Fruit fly (Drosophila melanogaster) whole organism, embryonic: ENCODE data around the gene nudC.

Experiments used
- Asciz ChIP-seq: fragments of 200-800 bp; sonication (Bioruptor generic); optimal IDR thresholded peaks from 2 replicates; lab custom pipeline; 2017; ENCODE audit warnings: missing biosample characterization, mild to moderate bottlenecking, missing genetic modification characterization, missing genetic modification reagents
- Atf-2 ChIP-seq: fragments of 200-800 bp; sonication (Bioruptor generic); optimal IDR thresholded peaks from 2 replicates; lab custom pipeline; 2016; ENCODE audit warnings: missing biosample characterization, missing genetic modification characterization
- B-H1 ChIP-seq: fragments of 200-800 bp; sonication (Bioruptor generic); IDR thresholded peaks from 3 replicates; pipeline ENCODE4 v1.3.6; 2022; ENCODE audit warnings: missing biosample characterization, missing genetic modification characterization
- CG12299 ChIP-seq: fragments of 200-800 bp; sonication (Bioruptor generic); optimal IDR thresholded peaks from 2 replicates; lab custom pipeline; 2018; ENCODE audit warnings: missing biosample characterization, mild to moderate bottlenecking, missing genetic modification characterization
- CG12942 ChIP-seq: fragments of 200-800 bp; sonication (Bioruptor generic); optimal IDR thresholded peaks from 3 replicates; lab custom pipeline; 2016; ENCODE audit warnings: missing biosample characterization, missing genetic modification characterization
- CG15601 ChIP-seq: fragments of 200-800 bp; sonication (Bioruptor generic); optimal IDR thresholded peaks from 3 replicates; lab custom pipeline; 2019; ENCODE audit warnings: missing biosample characterization, mild to moderate bottlenecking, missing genetic modification characterization, moderate library complexity
- CG17568 ChIP-seq: fragments of 200-800 bp; sonication (Bioruptor generic); optimal IDR thresholded peaks from 2 replicates; lab custom pipeline; 2018; ENCODE audit warnings: missing biosample characterization, mild to moderate bottlenecking, missing genetic modification characterization, moderate library complexity
- CG1792 ChIP-seq: fragments of 200-800 bp; sonication (Bioruptor generic); optimal IDR thresholded peaks from 2 replicates; lab custom pipeline; 2016; ENCODE audit warnings: missing biosample characterization, missing genetic modification characterization
- CG2116 ChIP-seq: fragments of 200-800 bp; sonication (Bioruptor generic); optimal IDR thresholded peaks from 3 replicates; lab custom pipeline; 2018; ENCODE audit warnings: missing biosample characterization, mild to moderate bottlenecking, missing genetic modification characterization
- CG33557 ChIP-seq: fragments of 200-800 bp; sonication (Bioruptor generic); optimal IDR thresholded peaks from 2 replicates; lab custom pipeline; 2019; ENCODE audit warnings: missing biosample characterization, mild to moderate bottlenecking, missing genetic modification characterization, moderate library complexity
- CG34376 ChIP-seq: fragments of 200-800 bp; sonication (Bioruptor generic); optimal IDR thresholded peaks from 2 replicates; lab custom pipeline; 2018; ENCODE audit warnings: missing biosample characterization, mild to moderate bottlenecking, missing genetic modification characterization
- CG3847 ChIP-seq: fragments of 200-800 bp; sonication (Bioruptor generic); IDR thresholded peaks from 2 replicates; pipeline ENCODE4 v1.3.6; 2022; ENCODE audit warnings: missing biosample characterization, missing genetic modification characterization
- CG4404 ChIP-seq: fragments of 200-800 bp; sonication (Bioruptor generic); IDR thresholded peaks from 2 replicates; pipeline ENCODE4 v1.3.6; 2022; ENCODE audit warnings: missing biosample characterization, missing genetic modification characterization
- CG6683 ChIP-seq: fragments of 200-800 bp; sonication (Bioruptor generic); optimal IDR thresholded peaks from 2 replicates; lab custom pipeline; 2017; ENCODE audit warnings: missing biosample characterization, mild to moderate bottlenecking, missing genetic modification characterization, missing genetic modification reagents
- CG6689 ChIP-seq: fragments of 200-800 bp; sonication (Bioruptor generic); IDR thresholded peaks from 2 replicates; pipeline ENCODE4 v1.3.6; 2022; ENCODE audit warnings: missing biosample characterization, missing genetic modification characterization
- CG8388 ChIP-seq: fragments of 200-800 bp; sonication (Bioruptor generic); optimal IDR thresholded peaks from 2 replicates; lab custom pipeline; 2019; ENCODE audit warnings: missing biosample characterization, mild to moderate bottlenecking, missing genetic modification characterization, moderate library complexity
- CG8765 ChIP-seq: fragments of 200-800 bp; sonication (Bioruptor generic); IDR thresholded peaks from 2 replicates; pipeline ENCODE4 v1.3.6; 2022; ENCODE audit warnings: missing biosample characterization, missing genetic modification characterization
- CG9609 ChIP-seq: fragments of 200-800 bp; sonication (Bioruptor generic); optimal IDR thresholded peaks from 3 replicates; lab custom pipeline; 2016; ENCODE audit warnings: missing biosample characterization, missing genetic modification characterization
- CrebB ChIP-seq: fragments of 200-800 bp; sonication (Bioruptor generic); optimal IDR thresholded peaks from 3 replicates; lab custom pipeline; 2018; ENCODE audit warnings: missing biosample characterization, mild to moderate bottlenecking, missing genetic modification characterization
- Dbx ChIP-seq: fragments of 200-800 bp; sonication (Bioruptor generic); IDR thresholded peaks from 3 replicates; pipeline ENCODE4 v1.3.6; 2022; ENCODE audit warnings: missing biosample characterization, missing genetic modification characterization
- Dref ChIP-seq: fragments of 200-800 bp; sonication (Bioruptor generic); IDR thresholded peaks from 2 replicates; pipeline ENCODE4 v1.3.6; 2022; ENCODE audit warnings: missing biosample characterization, missing genetic modification characterization
- Fer1 ChIP-seq: fragments of 200-800 bp; sonication (Bioruptor generic); optimal IDR thresholded peaks from 2 replicates; lab custom pipeline; 2017; ENCODE audit warnings: missing biosample characterization, mild to moderate bottlenecking, missing genetic modification characterization
- HHEX ChIP-seq: fragments of 200-800 bp; sonication (Bioruptor generic); optimal IDR thresholded peaks from 3 replicates; lab custom pipeline; 2017; ENCODE audit warnings: missing biosample characterization, mild to moderate bottlenecking, missing genetic modification characterization, missing genetic modification reagents
- Hey ChIP-seq: fragments of 200-800 bp; sonication (Bioruptor generic); optimal IDR thresholded peaks from 3 replicates; lab custom pipeline; 2018; ENCODE audit warnings: missing biosample characterization, mild to moderate bottlenecking, missing genetic modification characterization
- HmgZ ChIP-seq: fragments of 200-800 bp; sonication (Bioruptor generic); optimal IDR thresholded peaks from 2 replicates; lab custom pipeline; 2018; ENCODE audit warnings: missing biosample characterization, mild to moderate bottlenecking, missing genetic modification characterization
- Hmr ChIP-seq: fragments of 200-800 bp; sonication (Bioruptor generic); optimal IDR thresholded peaks from 3 replicates; lab custom pipeline; 2017; ENCODE audit warnings: mild to moderate bottlenecking, missing biosample characterization, missing genetic modification reagents, missing genetic modification characterization
- Hr3 ChIP-seq: fragments of 200-800 bp; sonication (Bioruptor generic); optimal IDR thresholded peaks from 3 replicates; lab custom pipeline; 2016; ENCODE audit warnings: missing biosample characterization, missing genetic modification characterization
- Sox100B ChIP-seq: fragments of 200-800 bp; sonication (Bioruptor generic); optimal IDR thresholded peaks from 3 replicates; lab custom pipeline; 2018; ENCODE audit warnings: missing biosample characterization, mild to moderate bottlenecking, missing genetic modification characterization
- bcd ChIP-seq: fragments of 200-800 bp; sonication (Bioruptor generic); optimal IDR thresholded peaks from 2 replicates; lab custom pipeline; 2017; ENCODE audit warnings: missing biosample characterization, mild to moderate bottlenecking, missing genetic modification characterization
- chif ChIP-seq, 2 experiments: fragments of 200-800 bp; sonication (Bioruptor generic); optimal IDR thresholded peaks; 3 replicates each; lab custom pipeline; 2016; ENCODE audit warnings: missing biosample characterization in 2 of 2, missing genetic modification characterization in 2 of 2
- ci ChIP-seq: fragments of 200-800 bp; sonication (Bioruptor generic); IDR thresholded peaks from 3 replicates; pipeline ENCODE4 v1.3.6; 2022; ENCODE audit warnings: missing biosample characterization, missing genetic modification characterization
- corto ChIP-seq: fragments of 200-800 bp; sonication (Bioruptor generic); optimal IDR thresholded peaks from 2 replicates; lab custom pipeline; 2016; ENCODE audit warnings: missing biosample characterization, mild to moderate bottlenecking, missing genetic modification characterization, moderate library complexity
- crc ChIP-seq: fragments of 200-800 bp; sonication (Bioruptor generic); optimal IDR thresholded peaks from 2 replicates; lab custom pipeline; 2016; ENCODE audit warnings: missing biosample characterization, missing genetic modification characterization
- crp ChIP-seq, 2 experiments: fragments of 200-800 bp; sonication (Bioruptor generic); optimal IDR thresholded peaks; 2 replicates in 1 of 2; 3 replicates in 1 of 2; lab custom pipeline; 2017; ENCODE audit warnings: missing biosample characterization in 2 of 2, missing genetic modification characterization in 2 of 2, mild to moderate bottlenecking in 1 of 2, moderate library complexity in 1 of 2
- dmrt99B ChIP-seq: fragments of 200-800 bp; sonication (Bioruptor generic); optimal IDR thresholded peaks from 2 replicates; lab custom pipeline; 2018; ENCODE audit warnings: missing biosample characterization, mild to moderate bottlenecking, missing genetic modification characterization, moderate library complexity
- emc ChIP-seq: fragments of 200-800 bp; sonication (Bioruptor generic); optimal IDR thresholded peaks from 2 replicates; lab custom pipeline; 2016; ENCODE audit warnings: missing biosample characterization, missing genetic modification characterization
- eve ChIP-seq, 2 experiments: fragments of >200 bp; optimal IDR thresholded peaks; 2 replicates each; lab custom pipeline; 2017; ENCODE audit warnings: missing biosample characterization in 2 of 2, missing genetic modification characterization in 2 of 2
- inv ChIP-seq: fragments of 200-800 bp; sonication (Bioruptor generic); IDR thresholded peaks from 2 replicates; pipeline ENCODE4 v1.3.6; 2022; ENCODE audit warnings: missing biosample characterization, missing genetic modification characterization; ENCODE audit not compliant: partially characterized antibody
- lola ChIP-seq, 3 experiments: fragments of >200 bp in 2 of 3; fragments of 200-800 bp in 1 of 3; sonication (Bioruptor generic) in 1 of 3; optimal IDR thresholded peaks; 2 replicates each; lab custom pipeline; 2017 to 2019; ENCODE audit warnings: missing biosample characterization in 3 of 3, missing genetic modification characterization in 3 of 3, mild to moderate bottlenecking in 1 of 3, moderate library complexity in 1 of 3
- mam ChIP-seq: fragments of 200-800 bp; sonication (Bioruptor generic); optimal IDR thresholded peaks from 3 replicates; lab custom pipeline; 2016; ENCODE audit warnings: missing biosample characterization, missing genetic modification characterization
- org-1 ChIP-seq: fragments of 200-800 bp; sonication (Bioruptor generic); optimal IDR thresholded peaks from 2 replicates; lab custom pipeline; 2017; ENCODE audit warnings: missing biosample characterization, missing genetic modification characterization
- otp ChIP-seq: fragments of 200-800 bp; sonication (Bioruptor generic); IDR thresholded peaks from 3 replicates; pipeline ENCODE4, ENCODE4 v1.3.6; 2022; ENCODE audit warnings: missing biosample characterization, missing genetic modification characterization
- pan ChIP-seq, 4 experiments: fragments of >200 bp in 3 of 4; fragments of 200-800 bp in 1 of 4; sonication (Bioruptor generic) in 1 of 4; optimal IDR thresholded peaks in 3 of 4; IDR thresholded peaks in 1 of 4; 2 replicates each; pipeline versions ENCODE4 v1.3.6 to Lab custom; 2017 to 2022; ENCODE audit warnings: missing biosample characterization in 2 of 4, missing genetic modification characterization in 2 of 4, mixed read lengths in 1 of 4
- run ChIP-seq: fragments of 200-800 bp; sonication (Bioruptor generic); optimal IDR thresholded peaks from 3 replicates; lab custom pipeline; 2018; ENCODE audit warnings: missing biosample characterization, mild to moderate bottlenecking, missing genetic modification characterization
- schlank ChIP-seq: fragments of 200-800 bp; sonication (Bioruptor generic); optimal IDR thresholded peaks from 2 replicates; lab custom pipeline; 2018; ENCODE audit warnings: missing biosample characterization, mild to moderate bottlenecking, missing genetic modification characterization
- sqz ChIP-seq: fragments of 200-800 bp; sonication (Bioruptor generic); optimal IDR thresholded peaks from 3 replicates; lab custom pipeline; 2018; ENCODE audit warnings: missing biosample characterization, mild to moderate bottlenecking, missing genetic modification characterization
- tio ChIP-seq: fragments of 200-800 bp; sonication (Bioruptor generic); optimal IDR thresholded peaks from 2 replicates; lab custom pipeline; 2017; ENCODE audit warnings: missing biosample characterization, missing genetic modification characterization, inconsistent platforms

Gene nudC

dm6 chr3L:16801499-16802452, 3.0 kb upstream of the nudC start:
- TF ChIP-seq crp (GFP tag; optimal IDR thresholded peaks at IDR 0.05; lab: Kevin White, UChicago) (no peak), CG3847 (GFP tag; lab: Robert Waterston, UW) (no peak), CrebB (tag; lab: Kevin White, UChicago) (no peak), bcd (GFP tag; lab: Kevin White, UChicago) (peak; percentile 64), eve (GFP tag; optimal IDR thresholded peaks at IDR 0.05; lab: Kevin White, UChicago) (peak in 1 of 2 experiments; percentile 12), ci (GFP tag; lab: Robert Waterston, UW) (no peak), chif (GFP tag; optimal IDR thresholded peaks at IDR 0.05; lab: Kevin White, UChicago) (peak in 1 of 2 experiments; percentile 42), CG8765 (no peak), Sox100B (GFP tag; lab: Kevin White, UChicago) (peak; percentile 49), HHEX (GFP tag; lab: Kevin White, UChicago) (peak; percentile 45), Asciz (peak; percentile 65), inv (no peak), CG6689 (GFP tag; lab: Robert Waterston, UW) (peak; percentile 71), crc (GFP tag; lab: Kevin White, UChicago) (no peak), mam (GFP tag; lab: Kevin White, UChicago) (no peak), tio (GFP tag; lab: Kevin White, UChicago) (peak; percentile 43), sqz (GFP tag; lab: Kevin White, UChicago) (no peak), emc (no peak), Fer1 (GFP tag; lab: Kevin White, UChicago) (peak; percentile 40), CG15601 (tag; lab: Kevin White, UChicago) (peak; percentile 43), corto (no peak), CG8388 (GFP tag; lab: Kevin White, UChicago) (no peak), run (tag; lab: Kevin White, UChicago) (no peak), CG2116 (GFP tag; lab: Kevin White, UChicago) (peak; percentile 17), CG12299 (tag; lab: Kevin White, UChicago) (no peak), B-H1 (GFP tag; lab: Robert Waterston, UW) (no peak), org-1 (peak; percentile 20), CG33557 (GFP tag; lab: Kevin White, UChicago) (no peak), Hr3 (peak; percentile 49), CG1792 (no peak), CG34376 (GFP tag; lab: Kevin White, UChicago) (peak; percentile 3), Dref (no peak), CG17568 (GFP tag; lab: Kevin White, UChicago) (no peak), CG6683 (GFP tag; lab: Kevin White, UChicago) (no peak), CG9609 (GFP tag; lab: Kevin White, UChicago) (no peak), Dbx (no peak), Hmr (GFP tag; lab: Kevin White, UChicago) (peak; percentile 29), CG4404 (GFP tag; lab: Robert Waterston, UW) (no peak; the same call in 1 of the 2 replicates), dmrt99B (peak; percentile 49), pan (optimal IDR thresholded peaks at IDR 0.05; lab: Kevin White, UChicago) (no peak), pan (GFP tag; optimal IDR thresholded peaks at IDR 0.05 in 1 of 2, IDR thresholded peaks at IDR 0.05 in 1 of 2) (peak in 1 of 2 experiments; percentile 49), HmgZ (tag; lab: Kevin White, UChicago) (no peak), Hey (tag; lab: Kevin White, UChicago) (no peak), otp (GFP tag; lab: Robert Waterston, UW) (no peak), Atf-2 (GFP tag; lab: Kevin White, UChicago) (peak; percentile 20), schlank (tag; lab: Kevin White, UChicago) (no peak), lola (GFP tag; optimal IDR thresholded peaks at IDR 0.05; lab: Kevin White, UChicago) (peak in 1 of 3 experiments; percentile 64), CG12942 (GFP tag; lab: Kevin White, UChicago) (no peak)
